Fruit fly (Drosophila melanogaster) whole organism, prepupa: ENCODE measurements around the gene CG2909.
A peak's percentile ranks its signal among the peaks of the same experiment; 100 is the strongest.

Experiments
- Blimp-1 ChIP-seq: fragments of 200-800 bp; sonication (Bioruptor generic); optimal IDR thresholded peaks from 3 replicates; lab custom pipeline; 2017; ENCODE audit warnings: missing biosample characterization, missing genetic modification characterization, mild to moderate bottlenecking, moderate library complexity, missing genetic modification reagents
- CG11294 ChIP-seq: fragments of 200-800 bp; sonication (Bioruptor generic); IDR thresholded peaks from 2 replicates; pipeline ENCODE4 v1.3.6; 2022; ENCODE audit warnings: missing biosample characterization, missing genetic modification characterization
- CG11762 ChIP-seq: fragments of 200-800 bp; sonication (Bioruptor generic); optimal IDR thresholded peaks from 3 replicates; lab custom pipeline; 2016; ENCODE audit warnings: missing biosample characterization, missing genetic modification characterization; ENCODE audit not compliant: insufficient read depth
- CG1621 ChIP-seq: fragments of 200-800 bp; sonication (Bioruptor generic); optimal IDR thresholded peaks from 3 replicates; lab custom pipeline; 2018; ENCODE audit warnings: missing biosample characterization, mild to moderate bottlenecking, missing genetic modification characterization
- CG16779 ChIP-seq: fragments of 200-800 bp; sonication (Bioruptor generic); optimal IDR thresholded peaks from 3 replicates; lab custom pipeline; 2017; ENCODE audit warnings: missing biosample characterization, mild to moderate bottlenecking, missing genetic modification characterization
- CG3032 ChIP-seq: fragments of 200-800 bp; optimal IDR thresholded peaks from 2 replicates; lab custom pipeline; 2019; ENCODE audit warnings: missing biosample characterization, mild to moderate bottlenecking, missing genetic modification characterization, moderate library complexity
- CG31627 ChIP-seq: fragments of 200-800 bp; sonication (Bioruptor generic); optimal IDR thresholded peaks from 3 replicates; lab custom pipeline; 2016; ENCODE audit warnings: missing biosample characterization, missing genetic modification characterization
- CG32006 ChIP-seq: fragments of 200-800 bp; sonication (Bioruptor generic); optimal IDR thresholded peaks from 3 replicates; lab custom pipeline; 2017; ENCODE audit warnings: missing biosample characterization, mild to moderate bottlenecking, missing genetic modification characterization
- CG34406 ChIP-seq: fragments of 200-800 bp; sonication (Bioruptor generic); optimal IDR thresholded peaks from 3 replicates; lab custom pipeline; 2016; ENCODE audit warnings: missing biosample characterization, missing genetic modification characterization
- CG3919 ChIP-seq: fragments of 200-800 bp; sonication (Bioruptor generic); optimal IDR thresholded peaks from 3 replicates; lab custom pipeline; 2016; ENCODE audit warnings: missing biosample characterization, missing genetic modification characterization
- CG6163 ChIP-seq: fragments of 200-800 bp; sonication (Bioruptor generic); IDR thresholded peaks from 3 replicates; pipeline ENCODE4 v1.3.6; 2022; ENCODE audit warnings: missing biosample characterization, missing genetic modification characterization
- CG6808 ChIP-seq: fragments of 200-800 bp; sonication (Bioruptor generic); optimal IDR thresholded peaks from 3 replicates; lab custom pipeline; 2017; ENCODE audit warnings: missing biosample characterization, missing genetic modification characterization, mild to moderate bottlenecking, moderate library complexity, missing genetic modification reagents
- CG8119 ChIP-seq: fragments of 200-800 bp; sonication (Bioruptor generic); IDR thresholded peaks from 3 replicates; pipeline ENCODE4 v1.3.6; 2022; ENCODE audit warnings: missing biosample characterization, missing genetic modification characterization
- CG8319 ChIP-seq: fragments of 200-800 bp; sonication (Bioruptor generic); optimal IDR thresholded peaks from 3 replicates; lab custom pipeline; 2016; ENCODE audit warnings: missing biosample characterization, missing genetic modification characterization
- CG8632 ChIP-seq: fragments of 200-800 bp; sonication (Bioruptor generic); optimal IDR thresholded peaks from 3 replicates; lab custom pipeline; 2016; ENCODE audit warnings: missing biosample characterization, missing genetic modification characterization
- CG9139 ChIP-seq: fragments of 200-800 bp; sonication (Bioruptor generic); optimal IDR thresholded peaks from 3 replicates; lab custom pipeline; 2017; ENCODE audit warnings: missing biosample characterization, mild to moderate bottlenecking, missing genetic modification characterization
- Eip78C ChIP-seq: fragments of 200-800 bp; sonication (Bioruptor generic); peaks from one replicate; lab custom pipeline; 2016; ENCODE audit warnings: missing biosample characterization, missing genetic modification characterization
- Eip93F ChIP-seq: fragments of 200-800 bp; sonication (Bioruptor generic); optimal IDR thresholded peaks from 2 replicates; lab custom pipeline; 2016; ENCODE audit warnings: missing biosample characterization, mild to moderate bottlenecking, missing genetic modification characterization
- Ets21C ChIP-seq: fragments of 200-800 bp; sonication (Bioruptor generic); optimal IDR thresholded peaks from 3 replicates; lab custom pipeline; 2016; ENCODE audit warnings: missing biosample characterization, missing genetic modification characterization
- Ets96B ChIP-seq: fragments of 200-800 bp; optimal IDR thresholded peaks from 2 replicates; lab custom pipeline; 2019; ENCODE audit warnings: missing biosample characterization, mild to moderate bottlenecking, missing genetic modification characterization, moderate library complexity
- Hr38 ChIP-seq: sonication (Bioruptor generic); optimal IDR thresholded peaks from 2 replicates; lab custom pipeline; 2016; ENCODE audit warnings: missing biosample characterization, missing genetic modification characterization
- Met ChIP-seq: fragments of 200-800 bp; sonication (Bioruptor generic); optimal IDR thresholded peaks from 3 replicates; lab custom pipeline; 2016; ENCODE audit warnings: missing biosample characterization, missing genetic modification characterization
- OdsH ChIP-seq: fragments of 200-800 bp; sonication (Bioruptor generic); optimal IDR thresholded peaks from 3 replicates; lab custom pipeline; 2016; ENCODE audit warnings: missing biosample characterization, missing genetic modification characterization
- Sox15 ChIP-seq: fragments of 200-800 bp; sonication (Bioruptor generic); optimal IDR thresholded peaks from 3 replicates; lab custom pipeline; 2016; ENCODE audit warnings: missing biosample characterization, missing genetic modification characterization
- achi ChIP-seq: fragments of 200-800 bp; sonication (Bioruptor generic); optimal IDR thresholded peaks from 3 replicates; lab custom pipeline; 2016; ENCODE audit warnings: missing biosample characterization, missing genetic modification characterization
- fd59A ChIP-seq: fragments of 200-800 bp; sonication (Bioruptor generic); optimal IDR thresholded peaks from 2 replicates; lab custom pipeline; 2017; ENCODE audit warnings: missing biosample characterization, mild to moderate bottlenecking, missing genetic modification characterization, missing genetic modification reagents
- fd85E ChIP-seq: fragments of 200-800 bp; sonication (Bioruptor generic); optimal IDR thresholded peaks from 3 replicates; lab custom pipeline; 2016; ENCODE audit warnings: missing biosample characterization, missing genetic modification characterization
- lz ChIP-seq: fragments of 200-800 bp; sonication (Bioruptor generic); optimal IDR thresholded peaks from 3 replicates; lab custom pipeline; 2016; ENCODE audit warnings: missing biosample characterization, missing genetic modification characterization
- pdm3 ChIP-seq: fragments of 200-800 bp; sonication (Bioruptor generic); optimal IDR thresholded peaks from 3 replicates; lab custom pipeline; 2016; ENCODE audit warnings: missing biosample characterization, missing genetic modification characterization
- salr ChIP-seq, 2 experiments: fragments of 200-800 bp; sonication (Bioruptor generic); optimal IDR thresholded peaks; 3 replicates each; lab custom pipeline; 2016 to 2018; ENCODE audit warnings: missing biosample characterization in 2 of 2, missing genetic modification characterization in 2 of 2, mild to moderate bottlenecking in 1 of 2
- spab ChIP-seq: fragments of 200-800 bp; sonication (Bioruptor generic); optimal IDR thresholded peaks from 2 replicates; lab custom pipeline; 2017; ENCODE audit warnings: missing biosample characterization, mild to moderate bottlenecking, missing genetic modification characterization, missing genetic modification reagents
- ss ChIP-seq, 2 experiments: fragments of 200-800 bp; sonication (Bioruptor generic); optimal IDR thresholded peaks; 2 replicates in 1 of 2; 3 replicates in 1 of 2; lab custom pipeline; 2017 to 2018; ENCODE audit warnings: mild to moderate bottlenecking in 2 of 2, missing biosample characterization in 2 of 2, missing genetic modification characterization in 2 of 2, moderate library complexity in 1 of 2
- topi ChIP-seq: fragments of 200-800 bp; sonication (Bioruptor generic); optimal IDR thresholded peaks from 3 replicates; lab custom pipeline; 2016; ENCODE audit warnings: missing biosample characterization, missing genetic modification characterization
- vri ChIP-seq: fragments of 200-800 bp; sonication (Bioruptor generic); optimal IDR thresholded peaks from 3 replicates; lab custom pipeline; 2016; ENCODE audit warnings: missing biosample characterization, mild to moderate bottlenecking, missing genetic modification characterization

CG2909 gene

dm6 chrX:10329659-10330289 lies 3.5 kb downstream of the CG2909 start, which contains the start of gene Gip (continued):
- no peak for TF ChIP-seq spab (GFP tag; lab: Kevin White, UChicago)

dm6 chrX:10331718-10332117 lies 5.5 kb downstream of the CG2909 start, which contains the start of gene CG15306:
CG15306 (minus strand) TSS chrX:10331818.
- TF ChIP-seq fd85E (GFP tag; lab: Kevin White, UChicago) (no peak), CG11294 (GFP tag; lab: Robert Waterston, UW) (no peak), Met (GFP tag; lab: Kevin White, UChicago) (no peak), Ets21C (GFP tag; lab: Kevin White, UChicago) (no peak), CG9139 (no peak)

dm6 chrX:10333352-10333751 lies 7.1 kb downstream of the CG2909 start, which contains the start of gene CG43740:
CG43740 (plus strand) TSS chrX:10333652.
- TF ChIP-seq Ets96B (tag; lab: Kevin White, UChicago) (no peak), vri (GFP tag; lab: Kevin White, UChicago) (no peak), Hr38 (GFP tag; lab: Kevin White, UChicago) (no peak), CG31627 (GFP tag; lab: Kevin White, UChicago) (no peak), Eip93F (no peak), Blimp-1 (GFP tag; lab: Kevin White, UChicago) (no peak), lz (GFP tag; lab: Kevin White, UChicago) (no peak), achi (GFP tag; lab: Kevin White, UChicago) (no peak), Eip78C (GFP tag; lab: Kevin White, UChicago) (no peak), CG9139 (no peak), CG3032 (no peak), pdm3 (GFP tag; lab: Kevin White, UChicago) (no peak), salr (GFP tag; optimal IDR thresholded peaks at IDR 0.05; lab: Kevin White, UChicago) (no peak), fd59A (GFP tag; lab: Kevin White, UChicago) (no peak), ss (GFP tag; optimal IDR thresholded peaks at IDR 0.05; lab: Kevin White, UChicago) (no peak), CG1621 (no peak), CG32006 (GFP tag; lab: Kevin White, UChicago) (no peak), CG8119 (GFP tag; lab: Robert Waterston, UW) (no peak), CG3919 (no peak)

dm6 chrX:10340492-10340891 lies 14.2 kb downstream of the CG2909 start:
- TF ChIP-seq OdsH (GFP tag; lab: Kevin White, UChicago) (no peak), pdm3 (GFP tag; lab: Kevin White, UChicago) (no peak), CG11762 (GFP tag; lab: Kevin White, UChicago) (no peak), Eip78C (GFP tag; lab: Kevin White, UChicago) (no peak), CG9139 (no peak), Met (GFP tag; lab: Kevin White, UChicago) (no peak), salr (GFP tag; optimal IDR thresholded peaks at IDR 0.05; lab: Kevin White, UChicago) (no peak), ss (GFP tag; optimal IDR thresholded peaks at IDR 0.05; lab: Kevin White, UChicago) (no peak), CG34406 (no peak), Ets21C (GFP tag; lab: Kevin White, UChicago) (no peak), topi (GFP tag; lab: Kevin White, UChicago) (no peak), CG8632 (GFP tag; lab: Kevin White, UChicago) (no peak), CG6163 (GFP tag; lab: Robert Waterston, UW) (no peak), CG8319 (GFP tag; lab: Kevin White, UChicago) (no peak)

dm6 chrX:10347979-10348692 lies 21.9 kb downstream of the CG2909 start:
- TF ChIP-seq Sox15 (GFP tag; lab: Kevin White, UChicago) (no peak), Eip78C (GFP tag; lab: Kevin White, UChicago) (peak; percentile 35), CG11762 (GFP tag; lab: Kevin White, UChicago) (no peak), CG6808 (GFP tag; lab: Kevin White, UChicago) (no peak), CG16779 (no peak)
- TF ChIP-seq, all 60 proteins: peak for 1
